Fruit fly (Drosophila melanogaster): ENCODE data around the gene CG7367.

The CG7367 gene

dm6 chr2L:8009283-8010211, 30.0 kb downstream of the CG7367 start, which contains the start of gene CG12560:
Gene CG12560 (minus strand): TSS chr2L:8009477.
- TF ChIP-seq CTCF (optimal IDR thresholded peaks at IDR 0.05) (no peak), CG8478 (optimal IDR thresholded peaks at IDR 0.05) (no peak)

dm6 chr2L:8007160-8007876, 32.3 kb downstream of the CG7367 start, which contains the start of gene Spn28Dc:
Gene Spn28Dc (minus strand): TSS chr2L:8007210.
- TF ChIP-seq CTCF (optimal IDR thresholded peaks at IDR 0.05): no peak
- no peak for TF ChIP-seq CG8478 (optimal IDR thresholded peaks at IDR 0.05)

dm6 chr2L:8006038-8006437, 33.5 kb downstream of the CG7367 start:
- TF ChIP-seq CG8478 (optimal IDR thresholded peaks at IDR 0.05): no peak
- no peak for TF ChIP-seq CTCF (optimal IDR thresholded peaks at IDR 0.05)

dm6 chr2L:8004072-8004471, 35.5 kb downstream of the CG7367 start, which contains the start of gene Wwox:
Gene Wwox (minus strand): TSS chr2L:8004286.
- TF ChIP-seq CG8478 (optimal IDR thresholded peaks at IDR 0.05) (no peak), CTCF (optimal IDR thresholded peaks at IDR 0.05) (no peak)

- TF ChIP-seq CG8478 (optimal IDR thresholded peaks at IDR 0.05) (no peak), CTCF (optimal IDR thresholded peaks at IDR 0.05) (no peak)
Observed at dm6 chr2L:8001694-8002627, 37.6 kb downstream of the CG7367 start.

- TF ChIP-seq CTCF (optimal IDR thresholded peaks at IDR 0.05) (no peak), CG8478 (optimal IDR thresholded peaks at IDR 0.05) (no peak)
Observed at dm6 chr2L:8000578-8001040, 39.0 kb downstream of the CG7367 start.

- peak; percentile 65 to 73 for TF ChIP-seq CTCF (optimal IDR thresholded peaks at IDR 0.05)
- TF ChIP-seq CG8478 (optimal IDR thresholded peaks at IDR 0.05): no peak
Observed at dm6 chr2L:7998655-7999054, 40.9 kb downstream of the CG7367 start, which contains the start of gene Sirup. Gene Sirup (plus strand): TSS chr2L:7998869.

dm6 chr2L:7998080-7998457, 41.5 kb downstream of the CG7367 start, which contains the start of gene CG7227:
Gene CG7227 (minus strand): TSS chr2L:7998151.
- TF ChIP-seq CG8478 (optimal IDR thresholded peaks at IDR 0.05): no peak
- no peak for TF ChIP-seq CTCF (optimal IDR thresholded peaks at IDR 0.05)

- TF ChIP-seq CG8478 (optimal IDR thresholded peaks at IDR 0.05) (no peak), CTCF (optimal IDR thresholded peaks at IDR 0.05) (no peak)
Observed at dm6 chr2L:7997290-7998079, 42.1 kb downstream of the CG7367 start.

- TF ChIP-seq CTCF (optimal IDR thresholded peaks at IDR 0.05): no peak
- TF ChIP-seq CG8478 (optimal IDR thresholded peaks at IDR 0.05): no peak
Observed at dm6 chr2L:7993984-7994854, 45.4 kb downstream of the CG7367 start, which contains the start of gene pes. Gene pes (minus strand): TSS chr2L:7994184.

dm6 chr2L:7993062-7993685, 46.4 kb downstream of the CG7367 start:
- TF ChIP-seq CG8478 (optimal IDR thresholded peaks at IDR 0.05) (no peak), CTCF (optimal IDR thresholded peaks at IDR 0.05) (no peak)

- TF ChIP-seq CTCF (optimal IDR thresholded peaks at IDR 0.05) (no peak), CG8478 (optimal IDR thresholded peaks at IDR 0.05) (no peak)
Observed at dm6 chr2L:7992654-7993053, 46.9 kb downstream of the CG7367 start.

All from S2 (cell line).